Fruit fly (Drosophila melanogaster): ENCODE data around the gene oaf.

The oaf gene

DNA sequence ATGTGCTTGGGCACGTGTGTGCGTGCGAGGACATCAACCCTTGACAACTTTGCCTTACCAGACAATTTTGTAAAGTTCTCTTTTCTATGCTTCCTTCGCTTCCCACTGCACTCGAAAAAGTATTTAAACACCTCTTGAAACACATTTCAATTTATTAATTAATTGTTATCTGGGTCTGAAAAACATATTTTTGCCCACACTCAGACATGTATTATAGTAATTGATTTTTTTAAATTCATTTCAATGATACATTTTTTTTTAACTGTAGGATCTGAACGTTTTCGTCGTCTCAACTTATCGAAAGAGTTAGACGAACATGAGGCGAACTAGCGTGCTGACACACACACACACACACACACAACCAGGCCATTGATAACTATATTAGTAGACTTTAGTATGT lies 49.7 kb downstream of the oaf start:
- no peak for TF ChIP-seq CG11617 (GFP tag; optimal IDR thresholded peaks at IDR 0.05)
- TF ChIP-seq Crg-1 (GFP tag; optimal IDR thresholded peaks at IDR 0.05), result no peak
- TF ChIP-seq pad (GFP tag; optimal IDR thresholded peaks at IDR 0.05), result no peak
- no peak for TF ChIP-seq CG1620 (GFP tag; optimal IDR thresholded peaks at IDR 0.05)
- no peak for TF ChIP-seq tj (GFP tag; optimal IDR thresholded peaks at IDR 0.05)
- no peak for TF ChIP-seq ovo (GFP tag; optimal IDR thresholded peaks at IDR 0.05)
- TF ChIP-seq bab1 (GFP tag; optimal IDR thresholded peaks at IDR 0.05), result no peak
- no peak for TF ChIP-seq Clk (GFP tag; optimal IDR thresholded peaks at IDR 0.05)
- no peak for TF ChIP-seq CG14711 (tag; optimal IDR thresholded peaks at IDR 0.05)
- TF ChIP-seq CG5204 (GFP tag; optimal IDR thresholded peaks at IDR 0.05), result no peak
- no peak for TF ChIP-seq CG7101 (tag; optimal IDR thresholded peaks at IDR 0.05)
- no peak for TF ChIP-seq kay (GFP tag; ENCODE audit: borderline replicate concordance)
- TF ChIP-seq CG12768 (GFP tag; optimal IDR thresholded peaks at IDR 0.05), result no peak
